Fruit fly (Drosophila melanogaster) whole organism: ENCODE measurements around the gene TrpA1.

ENCODE experiments used
- CG8478 ChIP-seq: fragments of >200 bp; optimal IDR thresholded peaks from 2 replicates; lab custom pipeline; 2018; ENCODE audit warnings: inconsistent platforms
- Dll ChIP-seq: fragments of >200 bp; optimal IDR thresholded peaks from 2 replicates; lab custom pipeline; 2017
- EcR ChIP-seq, 2 experiments: fragments of >200 bp; optimal IDR thresholded peaks; 2 replicates each; lab custom pipeline; 2017; ENCODE audit warnings: missing biosample characterization in 2 of 2, missing genetic modification characterization in 2 of 2, missing genetic modification reagents in 2 of 2
- pan ChIP-seq: fragments of >200 bp; optimal IDR thresholded peaks from 2 replicates; lab custom pipeline; 2017
- psq ChIP-seq: fragments of >200 bp; optimal IDR thresholded peaks from 2 replicates; lab custom pipeline; 2017
- usp ChIP-seq: fragments of >200 bp; optimal IDR thresholded peaks from 2 replicates; lab custom pipeline; 2017; ENCODE audit warnings: missing biosample characterization, missing genetic modification characterization, mixed read lengths

Gene TrpA1

DNA sequence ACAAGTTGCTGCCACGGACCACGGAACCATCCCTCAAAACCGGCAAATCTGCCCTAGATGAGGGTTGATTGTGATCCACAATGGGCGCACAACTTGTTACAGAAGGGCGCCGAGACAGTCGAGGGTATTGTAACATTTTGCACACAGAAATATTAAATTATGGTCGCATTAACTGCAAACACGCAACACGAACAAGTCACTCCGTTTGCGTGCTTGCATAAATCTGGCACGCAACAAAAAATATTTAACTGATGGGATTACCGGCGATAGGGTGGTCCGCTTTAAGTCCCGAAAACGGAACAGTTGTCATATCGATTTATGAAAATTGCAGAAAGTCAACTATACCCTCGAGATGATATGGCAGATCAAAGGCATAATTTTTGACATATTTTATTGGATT lies 53.0 kb downstream of the TrpA1 start:
- TF ChIP-seq CG8478 (lab: Kevin White, UChicago), result no peak
- no peak for TF ChIP-seq pan (lab: Kevin White, UChicago)
- TF ChIP-seq Dll, result no peak
- no peak for TF ChIP-seq usp (GFP tag; lab: Kevin White, UChicago)
- TF ChIP-seq EcR (GFP tag; optimal IDR thresholded peaks at IDR 0.05; lab: Kevin White, UChicago), result no peak
- TF ChIP-seq psq, result no peak

DNA sequence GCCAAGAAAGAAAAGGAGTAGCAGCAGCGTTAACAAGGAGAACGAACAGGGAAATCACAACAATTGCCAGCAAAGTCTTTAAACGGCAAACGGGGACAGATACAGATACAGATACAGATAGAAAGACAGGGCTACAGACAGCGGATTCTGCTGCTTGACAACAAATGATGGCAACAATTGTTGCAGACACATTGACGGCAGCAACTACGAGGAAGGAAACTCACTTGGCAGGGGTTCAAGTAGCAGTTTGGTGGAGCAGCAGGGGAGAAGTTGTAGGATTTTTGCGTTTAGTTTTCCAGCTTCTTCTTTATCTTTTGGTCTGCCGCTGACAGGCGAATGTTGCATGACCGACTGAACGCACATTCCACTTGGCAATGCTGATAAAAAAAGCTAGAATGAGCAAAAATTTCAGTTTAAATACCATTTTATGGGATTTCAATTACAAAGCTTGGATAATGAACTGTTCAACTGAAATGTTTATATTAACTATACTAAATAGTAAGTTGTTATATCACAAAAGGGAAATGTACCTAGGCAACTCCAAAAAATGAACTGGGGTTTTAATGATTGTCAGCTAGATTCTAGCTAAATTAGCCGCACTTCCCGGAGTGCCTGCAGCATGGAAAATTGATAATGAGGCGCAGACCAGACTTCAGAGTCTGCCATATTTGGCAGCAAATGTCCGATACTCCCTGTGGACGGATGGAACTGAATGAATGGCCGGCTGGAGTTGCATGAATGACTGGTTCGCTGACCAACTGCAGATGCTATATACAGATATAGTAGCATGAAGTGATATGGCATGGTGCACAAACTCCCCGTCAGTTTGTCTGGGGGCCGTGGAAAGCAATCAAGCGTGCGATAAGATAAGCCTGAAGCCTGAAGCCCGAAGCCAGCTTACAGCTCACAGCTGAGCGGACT lies 54.0 kb downstream of the TrpA1 start:
- no peak for TF ChIP-seq pan (lab: Kevin White, UChicago)
- TF ChIP-seq Dll, result no peak
- no peak for TF ChIP-seq psq
- no peak for TF ChIP-seq CG8478 (lab: Kevin White, UChicago)
- TF ChIP-seq usp (GFP tag; lab: Kevin White, UChicago), result no peak
- no peak for TF ChIP-seq EcR (GFP tag; optimal IDR thresholded peaks at IDR 0.05; lab: Kevin White, UChicago)

DNA sequence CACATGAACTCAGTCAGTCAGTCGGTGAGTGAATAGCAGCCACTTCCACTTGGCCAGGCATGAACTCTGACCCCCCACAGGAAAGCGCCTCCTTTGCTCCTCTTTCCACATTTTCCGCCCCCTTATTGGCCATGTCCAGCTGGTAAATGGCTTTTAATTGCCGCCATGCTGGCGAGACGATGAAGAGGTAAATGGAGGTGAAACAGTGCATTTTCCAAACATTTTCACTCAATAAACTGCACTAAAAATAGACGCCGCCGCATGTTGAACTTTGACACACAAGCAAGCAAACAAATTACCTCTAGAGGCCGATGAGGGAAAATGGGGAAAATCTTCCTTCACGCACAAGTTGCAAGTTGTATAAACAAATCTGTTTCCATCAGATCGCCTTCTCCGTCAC lies 55.2 kb downstream of the TrpA1 start:
- no peak for TF ChIP-seq usp (GFP tag; lab: Kevin White, UChicago)
- no peak for TF ChIP-seq psq
- no peak for TF ChIP-seq EcR (GFP tag; optimal IDR thresholded peaks at IDR 0.05; lab: Kevin White, UChicago)
- TF ChIP-seq CG8478 (lab: Kevin White, UChicago), result no peak
- no peak for TF ChIP-seq Dll
- no peak for TF ChIP-seq pan (lab: Kevin White, UChicago)
